Fruit fly (Drosophila melanogaster): ENCODE results near the gene EMC1.

The EMC1 gene

dm6 chr3R:7913139-7913538 lies 6.0 kb upstream of the EMC1 start, which contains the start of gene Rfk (continued):
- peak; percentile 78 for TF ChIP-seq Med (GFP tag)
- peak; percentile 34 for TF ChIP-seq CG30403 (GFP tag; optimal IDR thresholded peaks at IDR 0.05)
- peak; percentile 61 for TF ChIP-seq stwl (tag; optimal IDR thresholded peaks at IDR 0.05)
- TF ChIP-seq CG9817 (tag; optimal IDR thresholded peaks at IDR 0.05): peak; percentile 9
- TF ChIP-seq CG6854 (GFP tag; optimal IDR thresholded peaks at IDR 0.05): no peak
- peak; percentile 52 for TF ChIP-seq Dp (GFP tag; optimal IDR thresholded peaks at IDR 0.05)
- peak; percentile 25 for TF ChIP-seq Hr3 (GFP tag; optimal IDR thresholded peaks at IDR 0.05)
- TF ChIP-seq CG4424 (GFP tag; optimal IDR thresholded peaks at IDR 0.05): peak; percentile 57
- no peak for TF ChIP-seq eyg (GFP tag; optimal IDR thresholded peaks at IDR 0.05)
- peak; percentile 33 for TF ChIP-seq Nf-YC (tag; optimal IDR thresholded peaks at IDR 0.05)
- TF ChIP-seq crp (GFP tag; optimal IDR thresholded peaks at IDR 0.05): peak; percentile 77 to 94
- peak in 1 of 2 experiments; percentile 28 for TF ChIP-seq bsh (GFP tag; optimal IDR thresholded peaks at IDR 0.05)
- peak; percentile 37 for TF ChIP-seq CG4617 (GFP tag; optimal IDR thresholded peaks at IDR 0.05; ENCODE audit: borderline replicate concordance)
- TF ChIP-seq Trl (optimal IDR thresholded peaks at IDR 0.05): no peak
- TF ChIP-seq Trl (GFP tag; optimal IDR thresholded peaks at IDR 0.05): peak; percentile 19

DNA sequence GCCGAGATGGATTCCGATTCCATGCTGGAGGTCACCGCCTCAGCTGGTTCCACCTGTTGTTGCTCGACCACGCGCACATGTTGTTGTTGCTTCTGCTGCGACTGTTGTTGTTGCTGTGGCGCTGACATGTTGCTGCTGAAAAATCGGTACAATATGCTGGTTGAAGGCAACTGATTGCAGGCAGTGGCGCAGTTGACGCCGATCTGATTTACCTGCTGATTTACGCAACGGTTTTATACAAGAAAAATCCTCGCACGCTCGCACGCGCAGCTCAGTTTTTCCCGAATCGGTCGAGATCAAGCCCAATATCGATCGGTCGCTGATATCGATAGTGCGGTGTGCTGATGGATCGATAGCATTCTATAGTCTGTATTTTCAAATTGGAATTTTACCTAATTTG lies 4.3 kb upstream of the EMC1 start, which contains the start of gene Prat:
Gene Prat (minus strand): TSS at position 298 of the 400 bp plus-strand sequence.
- TF ChIP-seq sna (GFP tag; IDR thresholded peaks at IDR 0.05; ENCODE audit: partially characterized antibody): peak; percentile 71
- TF ChIP-seq CG15011 (GFP tag; optimal IDR thresholded peaks at IDR 0.05): no peak
- TF ChIP-seq CG2116 (GFP tag; optimal IDR thresholded peaks at IDR 0.05): peak; percentile 85
- TF ChIP-seq Eip74EF (GFP tag; optimal IDR thresholded peaks at IDR 0.05): no peak
- TF ChIP-seq CG15479 (GFP tag; optimal IDR thresholded peaks at IDR 0.05): peak; percentile 58
- TF ChIP-seq ato (GFP tag; IDR thresholded peaks at IDR 0.05; ENCODE audit: partially characterized antibody): peak; percentile 79
- no peak for TF ChIP-seq CG9797 (GFP tag; optimal IDR thresholded peaks at IDR 0.05)
- TF ChIP-seq TFAM (GFP tag; optimal IDR thresholded peaks at IDR 0.05): no peak
- TF ChIP-seq CG7963 (GFP tag; IDR thresholded peaks at IDR 0.05; ENCODE audit: partially characterized antibody): peak; percentile 73
- TF ChIP-seq CG17829 (tag; optimal IDR thresholded peaks at IDR 0.05): peak; percentile 5
- TF ChIP-seq gro (GFP tag; optimal IDR thresholded peaks at IDR 0.05): no peak
- no peak for TF ChIP-seq Lhr (GFP tag; optimal IDR thresholded peaks at IDR 0.05)
- TF ChIP-seq kah (GFP tag; optimal IDR thresholded peaks at IDR 0.05): peak; percentile 97
- TF ChIP-seq Max (GFP tag; optimal IDR thresholded peaks at IDR 0.05): peak; percentile 63
- no peak for TF ChIP-seq CG8944 (GFP tag; optimal IDR thresholded peaks at IDR 0.05)
- TF ChIP-seq dmrt11E (tag; optimal IDR thresholded peaks at IDR 0.05): no peak
- no peak for TF ChIP-seq Dad (GFP tag; optimal IDR thresholded peaks at IDR 0.05)
- no peak for TF ChIP-seq pnt (GFP tag; optimal IDR thresholded peaks at IDR 0.05)
- TF ChIP-seq Dp (GFP tag; optimal IDR thresholded peaks at IDR 0.05): peak; percentile 66
- no peak for TF ChIP-seq CG11085 (GFP tag; IDR thresholded peaks at IDR 0.05)
- no peak for TF ChIP-seq Drgx (GFP tag; IDR thresholded peaks at IDR 0.05)
- no peak for TF ChIP-seq CG1233 (GFP tag; optimal IDR thresholded peaks at IDR 0.05)
- no peak for TF ChIP-seq dysf (GFP tag; IDR thresholded peaks at IDR 0.05)
- no peak for TF ChIP-seq CG3726 (GFP tag; IDR thresholded peaks at IDR 0.05)
- no peak for TF ChIP-seq ken (GFP tag; IDR thresholded peaks at IDR 0.05)
- no peak for TF ChIP-seq CG11398 (GFP tag; optimal IDR thresholded peaks at IDR 0.05)
- no peak for TF ChIP-seq Hmr (GFP tag; optimal IDR thresholded peaks at IDR 0.05)
- no peak for TF ChIP-seq CG7786 (GFP tag; optimal IDR thresholded peaks at IDR 0.05)
- TF ChIP-seq Ets97D (GFP tag; optimal IDR thresholded peaks at IDR 0.05): peak; percentile 30
- TF ChIP-seq CG15514 (GFP tag; optimal IDR thresholded peaks at IDR 0.05): peak; percentile 40
- no peak for TF ChIP-seq CG18476 (GFP tag; optimal IDR thresholded peaks at IDR 0.05)
- no peak for TF ChIP-seq Hr39 (optimal IDR thresholded peaks at IDR 0.05)
- TF ChIP-seq CG30431 (GFP tag; optimal IDR thresholded peaks at IDR 0.05): no peak
- TF ChIP-seq shn (GFP tag; optimal IDR thresholded peaks at IDR 0.05): no peak
- TF ChIP-seq Hr3 (GFP tag; optimal IDR thresholded peaks at IDR 0.05): no peak
- peak in 1 of 2 experiments; percentile 60 for TF ChIP-seq crp (GFP tag; optimal IDR thresholded peaks at IDR 0.05)
- TF ChIP-seq BEAF-32 (GFP tag; optimal IDR thresholded peaks at IDR 0.05): peak; percentile 80
- no peak for TF ChIP-seq zen (tag; optimal IDR thresholded peaks at IDR 0.05)

Data from whole organism, embryonic.